Fruit fly (Drosophila melanogaster) whole organism, embryonic: ENCODE results near the gene Lcp65Ag3.

Source experiments
- CG10267 ChIP-seq: fragments of 200-800 bp; sonication (Bioruptor generic); optimal IDR thresholded peaks from 2 replicates; lab custom pipeline; 2018; ENCODE audit warnings: missing biosample characterization, mild to moderate bottlenecking, missing genetic modification characterization, moderate library complexity
- CG11504 ChIP-seq: fragments of 200-800 bp; sonication (Bioruptor generic); optimal IDR thresholded peaks from 3 replicates; lab custom pipeline; 2019; ENCODE audit warnings: missing biosample characterization, mild to moderate bottlenecking, missing genetic modification characterization, moderate library complexity
- CG12236 ChIP-seq: fragments of 200-800 bp; sonication (Bioruptor generic); optimal IDR thresholded peaks from 2 replicates; lab custom pipeline; 2016; ENCODE audit warnings: missing biosample characterization, missing genetic modification characterization
- CG15601 ChIP-seq: fragments of 200-800 bp; sonication (Bioruptor generic); optimal IDR thresholded peaks from 3 replicates; lab custom pipeline; 2019; ENCODE audit warnings: missing biosample characterization, mild to moderate bottlenecking, missing genetic modification characterization, moderate library complexity
- CG16863 ChIP-seq: fragments of 200-800 bp; sonication (Bioruptor generic); optimal IDR thresholded peaks from 3 replicates; lab custom pipeline; 2016; ENCODE audit warnings: missing biosample characterization, missing genetic modification characterization
- CG17359 ChIP-seq: fragments of 200-800 bp; sonication (Bioruptor generic); optimal IDR thresholded peaks from 3 replicates; lab custom pipeline; 2018; ENCODE audit warnings: missing biosample characterization, mild to moderate bottlenecking, missing genetic modification characterization, moderate library complexity
- CG3065 ChIP-seq: fragments of 200-800 bp; sonication (Bioruptor generic); optimal IDR thresholded peaks from 2 replicates; lab custom pipeline; 2016; ENCODE audit warnings: missing biosample characterization, missing genetic modification characterization
- CG32767 ChIP-seq: fragments of 200-800 bp; sonication (Bioruptor generic); IDR thresholded peaks from 2 replicates; pipeline ENCODE4 v1.3.6; 2022; ENCODE audit warnings: missing biosample characterization, missing genetic modification characterization
- CG3995 ChIP-seq: fragments of 200-800 bp; sonication (Bioruptor generic); optimal IDR thresholded peaks from 3 replicates; lab custom pipeline; 2016; ENCODE audit warnings: missing biosample characterization, missing genetic modification characterization
- CG4328 ChIP-seq: fragments of 200-800 bp; sonication (Bioruptor generic); optimal IDR thresholded peaks from 3 replicates; lab custom pipeline; 2017; ENCODE audit warnings: missing biosample characterization, missing genetic modification reagents, missing genetic modification characterization
- CG5180 ChIP-seq: fragments of 200-800 bp; sonication (Bioruptor generic); optimal IDR thresholded peaks from 3 replicates; lab custom pipeline; 2017; ENCODE audit warnings: missing biosample characterization, missing genetic modification characterization, mild to moderate bottlenecking, moderate library complexity, missing genetic modification reagents
- CG5245 ChIP-seq: fragments of 200-800 bp; sonication (Bioruptor generic); optimal IDR thresholded peaks from 3 replicates; lab custom pipeline; 2016; ENCODE audit warnings: missing biosample characterization, missing genetic modification characterization
- CG8359 ChIP-seq: fragments of 200-800 bp; sonication (Bioruptor generic); optimal IDR thresholded peaks from 2 replicates; lab custom pipeline; 2017; ENCODE audit warnings: missing biosample characterization, mild to moderate bottlenecking, missing genetic modification characterization, borderline replicate concordance
- CG8944 ChIP-seq: fragments of 200-800 bp; sonication (Bioruptor generic); optimal IDR thresholded peaks from 3 replicates; lab custom pipeline; 2016; ENCODE audit warnings: missing biosample characterization, missing genetic modification characterization
- CTCF ChIP-seq: fragments of 200-800 bp; sonication (Bioruptor generic); optimal IDR thresholded peaks from 2 replicates; lab custom pipeline; 2017; ENCODE audit warnings: missing biosample characterization, mild to moderate bottlenecking, missing genetic modification characterization, moderate library complexity
- D ChIP-seq, 2 experiments: fragments of 200-800 bp in 1 of 2; fragments of >200 bp in 1 of 2; sonication (Bioruptor generic) in 1 of 2; optimal IDR thresholded peaks; 2 replicates in 1 of 2; 3 replicates in 1 of 2; lab custom pipeline; 2017; ENCODE audit warnings: mild to moderate bottlenecking in 1 of 2, missing biosample characterization in 1 of 2, missing genetic modification characterization in 1 of 2, missing genetic modification reagents in 1 of 2
- Drgx ChIP-seq: fragments of 200-800 bp; sonication (Bioruptor generic); IDR thresholded peaks from 2 replicates; pipeline ENCODE4 v1.3.6; 2022; ENCODE audit warnings: missing biosample characterization, missing genetic modification characterization
- Eip74EF ChIP-seq, 2 experiments: fragments of 200-800 bp in 1 of 2; fragments of >200 bp in 1 of 2; sonication (Bioruptor generic) in 1 of 2; optimal IDR thresholded peaks; 2 replicates each; lab custom pipeline; 2017 to 2019; ENCODE audit warnings: missing biosample characterization in 2 of 2, missing genetic modification characterization in 2 of 2, mild to moderate bottlenecking in 1 of 2, moderate library complexity in 1 of 2
- Hmx ChIP-seq: fragments of 200-800 bp; sonication (Bioruptor generic); optimal IDR thresholded peaks from 2 replicates; lab custom pipeline; 2016; ENCODE audit warnings: missing biosample characterization, missing genetic modification characterization
- Hsf ChIP-seq: fragments of 200-800 bp; sonication (Bioruptor generic); optimal IDR thresholded peaks from 3 replicates; lab custom pipeline; 2016; ENCODE audit warnings: missing biosample characterization, missing genetic modification characterization
- MESR4 ChIP-seq: fragments of 200-800 bp; sonication (Bioruptor generic); optimal IDR thresholded peaks from 2 replicates; lab custom pipeline; 2018; ENCODE audit warnings: missing biosample characterization, mild to moderate bottlenecking, missing genetic modification characterization, moderate library complexity
- Myb ChIP-seq: fragments of 200-800 bp; sonication (Bioruptor generic); optimal IDR thresholded peaks from 2 replicates; lab custom pipeline; 2016; ENCODE audit warnings: missing biosample characterization, missing genetic modification characterization
- NfI ChIP-seq: fragments of 200-800 bp; sonication (Bioruptor generic); optimal IDR thresholded peaks from 3 replicates; lab custom pipeline; 2018; ENCODE audit warnings: missing biosample characterization, mild to moderate bottlenecking, missing genetic modification characterization, moderate library complexity
- Ptx1 ChIP-seq: fragments of 200-800 bp; sonication (Bioruptor generic); IDR thresholded peaks from 2 replicates; pipeline ENCODE4 v1.3.6; 2022; ENCODE audit warnings: missing biosample characterization, missing genetic modification characterization
- Sry-δ ChIP-seq: fragments of 200-800 bp; sonication (Bioruptor generic); optimal IDR thresholded peaks from 2 replicates; lab custom pipeline; 2016; ENCODE audit warnings: missing biosample characterization, missing genetic modification characterization
- Stat92E ChIP-seq, 3 experiments: fragments of >200 bp in 2 of 3; fragments of 200-800 bp in 1 of 3; sonication (Bioruptor generic) in 1 of 3; optimal IDR thresholded peaks; 2 replicates each; lab custom pipeline; 2017 to 2019; ENCODE audit warnings: missing biosample characterization in 3 of 3, missing genetic modification characterization in 3 of 3, mild to moderate bottlenecking in 1 of 3, moderate library complexity in 1 of 3
- Xrp1 ChIP-seq: fragments of 200-800 bp; sonication (Bioruptor generic); IDR thresholded peaks from 2 replicates; pipeline ENCODE4 v1.3.6; 2022; ENCODE audit warnings: missing biosample characterization, missing genetic modification characterization
- ash1 ChIP-seq: fragments of 200-800 bp; sonication (Bioruptor generic); optimal IDR thresholded peaks from 2 replicates; lab custom pipeline; 2018; ENCODE audit warnings: missing biosample characterization, mild to moderate bottlenecking, missing genetic modification characterization
- ato ChIP-seq: fragments of 200-800 bp; sonication (Bioruptor generic); IDR thresholded peaks from 2 replicates; pipeline ENCODE4 v1.3.6; 2022; ENCODE audit warnings: missing biosample characterization, missing genetic modification characterization; ENCODE audit not compliant: partially characterized antibody
- crp ChIP-seq, 2 experiments: fragments of 200-800 bp; sonication (Bioruptor generic); optimal IDR thresholded peaks; 2 replicates in 1 of 2; 3 replicates in 1 of 2; lab custom pipeline; 2017; ENCODE audit warnings: missing biosample characterization in 2 of 2, missing genetic modification characterization in 2 of 2, mild to moderate bottlenecking in 1 of 2, moderate library complexity in 1 of 2
- fd96Cb ChIP-seq: fragments of 200-800 bp; sonication (Bioruptor generic); optimal IDR thresholded peaks from 2 replicates; lab custom pipeline; 2018; ENCODE audit warnings: missing biosample characterization, mild to moderate bottlenecking, missing genetic modification characterization, moderate library complexity
- fu2 ChIP-seq: fragments of 200-800 bp; sonication (Bioruptor generic); optimal IDR thresholded peaks from 2 replicates; lab custom pipeline; 2016; ENCODE audit warnings: missing biosample characterization, missing genetic modification characterization
- gem ChIP-seq: fragments of 200-800 bp; sonication (Bioruptor generic); optimal IDR thresholded peaks from 2 replicates; lab custom pipeline; 2019; ENCODE audit warnings: missing biosample characterization, mild to moderate bottlenecking, missing genetic modification characterization, moderate library complexity
- ham ChIP-seq: fragments of 200-800 bp; sonication (Bioruptor generic); IDR thresholded peaks from 2 replicates; pipeline ENCODE4 v1.3.6; 2022; ENCODE audit warnings: missing biosample characterization, missing genetic modification characterization
- lola ChIP-seq, 3 experiments: fragments of >200 bp in 2 of 3; fragments of 200-800 bp in 1 of 3; sonication (Bioruptor generic) in 1 of 3; optimal IDR thresholded peaks; 2 replicates each; lab custom pipeline; 2017 to 2019; ENCODE audit warnings: missing biosample characterization in 3 of 3, missing genetic modification characterization in 3 of 3, mild to moderate bottlenecking in 1 of 3, moderate library complexity in 1 of 3
- mam ChIP-seq: fragments of 200-800 bp; sonication (Bioruptor generic); optimal IDR thresholded peaks from 3 replicates; lab custom pipeline; 2016; ENCODE audit warnings: missing biosample characterization, missing genetic modification characterization
- oc ChIP-seq: fragments of 200-800 bp; sonication (Bioruptor generic); optimal IDR thresholded peaks from 2 replicates; lab custom pipeline; 2018; ENCODE audit warnings: missing biosample characterization, mild to moderate bottlenecking, missing genetic modification characterization, moderate library complexity
- sens-2 ChIP-seq: fragments of 200-800 bp; sonication (Bioruptor generic); IDR thresholded peaks from 2 replicates; pipeline ENCODE4 v1.3.6; 2022; ENCODE audit warnings: missing biosample characterization, missing genetic modification characterization
- slbo ChIP-seq: fragments of 200-800 bp; sonication (Bioruptor generic); IDR thresholded peaks from 2 replicates; pipeline ENCODE4 v1.3.6; 2022; ENCODE audit warnings: missing biosample characterization, missing genetic modification characterization
- unpg ChIP-seq: fragments of 200-800 bp; sonication (Bioruptor generic); optimal IDR thresholded peaks from 3 replicates; lab custom pipeline; 2018; ENCODE audit warnings: missing biosample characterization, mild to moderate bottlenecking, missing genetic modification characterization, moderate library complexity
- wor ChIP-seq: fragments of 200-800 bp; sonication (Bioruptor generic); IDR thresholded peaks from 2 replicates; pipeline ENCODE4 v1.3.6; 2022; ENCODE audit warnings: missing biosample characterization, missing genetic modification characterization
- zen ChIP-seq: fragments of 200-800 bp; sonication (Bioruptor generic); optimal IDR thresholded peaks from 3 replicates; lab custom pipeline; 2018; ENCODE audit warnings: missing biosample characterization, mild to moderate bottlenecking, missing genetic modification characterization, moderate library complexity
- zfh1 ChIP-seq: fragments of 200-800 bp; sonication (Bioruptor generic); IDR thresholded peaks from 3 replicates; pipeline ENCODE4 v1.3.6; 2022; ENCODE audit warnings: missing biosample characterization, missing genetic modification characterization

Gene Lcp65Ag3

dm6 chr3L:6085157-6085556 lies 45.6 kb downstream of the Lcp65Ag3 start (continued):
- TF ChIP-seq fu2: no peak
- peak; percentile 33 for TF ChIP-seq unpg (GFP tag; lab: Kevin White, UChicago)
- TF ChIP-seq crp (GFP tag; optimal IDR thresholded peaks at IDR 0.05; lab: Kevin White, UChicago): no peak
- TF ChIP-seq mam (GFP tag; lab: Kevin White, UChicago): no peak
- TF ChIP-seq zfh1: no peak
- no peak for TF ChIP-seq ham
- peak; percentile 31 for TF ChIP-seq CG10267 (tag; lab: Kevin White, UChicago)
- TF ChIP-seq CG3995 (GFP tag; lab: Kevin White, UChicago): no peak
- TF ChIP-seq Hmx (GFP tag; lab: Kevin White, UChicago): no peak
- no peak for TF ChIP-seq D (optimal IDR thresholded peaks at IDR 0.05; lab: Kevin White, UChicago)
- TF ChIP-seq D (GFP tag; optimal IDR thresholded peaks at IDR 0.05; lab: Kevin White, UChicago): peak; percentile 32
- TF ChIP-seq CG5245 (GFP tag; lab: Kevin White, UChicago): no peak
- TF ChIP-seq lola (GFP tag; optimal IDR thresholded peaks at IDR 0.05; lab: Kevin White, UChicago): peak in 1 of 3 experiments; percentile 38

dm6 chr3L:6084446-6084845 lies 46.3 kb downstream of the Lcp65Ag3 start:
- no peak for TF ChIP-seq fu2
- no peak for TF ChIP-seq Hsf (GFP tag; lab: Kevin White, UChicago)
- TF ChIP-seq Drgx (GFP tag; lab: Robert Waterston, UW): peak; percentile 54; the same call in 1 of the 2 replicates
- no peak for TF ChIP-seq CG3065
- no peak for TF ChIP-seq zen (tag; lab: Kevin White, UChicago)
- no peak for TF ChIP-seq Myb
- no peak for TF ChIP-seq ato
- TF ChIP-seq CG4328 (GFP tag; lab: Kevin White, UChicago): no peak
- TF ChIP-seq Ptx1 (GFP tag; lab: Robert Waterston, UW): 0 out of 2 replicates have a peak, but pooled peaks have one; percentile 12
- no peak for TF ChIP-seq Eip74EF (GFP tag; optimal IDR thresholded peaks at IDR 0.05; lab: Kevin White, UChicago)
- no peak for TF ChIP-seq CTCF (GFP tag; lab: Kevin White, UChicago)
- 0 out of 2 replicates have a peak, but pooled peaks have one; percentile 1 for TF ChIP-seq slbo (GFP tag; lab: Robert Waterston, UW)
- no peak for TF ChIP-seq CG32767
- no peak for TF ChIP-seq fd96Cb (tag; lab: Kevin White, UChicago)
- peak; percentile 45 for TF ChIP-seq gem
- no peak for TF ChIP-seq Xrp1 (GFP tag; lab: Robert Waterston, UW)
- no peak for TF ChIP-seq Stat92E (GFP tag; optimal IDR thresholded peaks at IDR 0.05; lab: Kevin White, UChicago)
- TF ChIP-seq CG16863 (GFP tag; lab: Kevin White, UChicago): no peak
- TF ChIP-seq Sry-δ (GFP tag; lab: Kevin White, UChicago): no peak
- peak; percentile 27 for TF ChIP-seq CG11504
- TF ChIP-seq CG5180 (GFP tag; lab: Kevin White, UChicago): no peak
- no peak for TF ChIP-seq CG8359
- no peak for TF ChIP-seq CG12236 (GFP tag; lab: Kevin White, UChicago)
- no peak for TF ChIP-seq CG8944
- no peak for TF ChIP-seq oc
- TF ChIP-seq sens-2 (GFP tag; lab: Robert Waterston, UW): no peak
- TF ChIP-seq CG17359 (tag; lab: Kevin White, UChicago): no peak
- no peak for TF ChIP-seq CG15601
- TF ChIP-seq MESR4 (GFP tag; lab: Kevin White, UChicago): no peak
- no peak for TF ChIP-seq NfI (GFP tag; lab: Kevin White, UChicago)
- no peak for TF ChIP-seq wor (GFP tag; lab: Robert Waterston, UW)
- no peak for TF ChIP-seq ash1
- TF ChIP-seq, all 482 proteins: peak for 5
